Worm (Caenorhabditis elegans) whole organism, young adult: ENCODE results near the gene C03C10.7.

ENCODE experiments used
- C06A6.2 ChIP-seq: fragments of 200-800 bp; sonication (Bioruptor generic); conservative IDR thresholded peaks from 2 replicates; pipeline ENCODE4 v1.3.6; 2022; ENCODE audit warnings: missing genetic modification characterization, missing compliant biosample characterization
- F52B5.7 ChIP-seq: sonication (generic microtip); optimal IDR thresholded peaks from 2 replicates; lab custom pipeline; 2016; ENCODE audit warnings: mild to moderate bottlenecking, missing genetic modification characterization, missing compliant biosample characterization
- Y53F4B.3 ChIP-seq: fragments of 200-800 bp; sonication (Bioruptor generic); IDR thresholded peaks from 2 replicates; pipeline ENCODE4 v1.3.6; 2022; ENCODE audit warnings: missing genetic modification reagents, missing genetic modification characterization, missing compliant biosample characterization
- Y53G8AR.9 ChIP-seq: fragments of 200-800 bp; sonication (Bioruptor generic); conservative IDR thresholded peaks from 2 replicates; pipeline ENCODE4 v1.3.6; 2022; ENCODE audit warnings: missing genetic modification reagents, missing genetic modification characterization, missing compliant biosample characterization
- Y79H2A.3 ChIP-seq: fragments of 200-800 bp; sonication (Bioruptor generic); conservative IDR thresholded peaks from 2 replicates; pipeline ENCODE4 v1.3.6; 2022; ENCODE audit warnings: missing genetic modification reagents, missing genetic modification characterization, missing compliant biosample characterization
- ZK185.1 ChIP-seq: sonication (generic microtip); optimal IDR thresholded peaks from 2 replicates; lab custom pipeline; 2016; ENCODE audit warnings: mild to moderate bottlenecking, missing genetic modification characterization, missing compliant biosample characterization; ENCODE audit not compliant: poor library complexity, severe bottlenecking
- ama-1 ChIP-seq, 3 experiments: fragments of 150-350 bp in 1 of 3; sonication (generic microtip) in 2 of 3; optimal IDR thresholded peaks; 2 replicates each; lab custom pipeline; 2014 to 2018; ENCODE audit warnings: missing biosample characterization in 2 of 3, missing genetic modification characterization in 2 of 3, missing genetic modification reagents in 2 of 3
- atf-7 ChIP-seq: sonication (generic microtip); optimal IDR thresholded peaks from 2 replicates; lab custom pipeline; 2017; ENCODE audit warnings: mild to moderate bottlenecking, missing genetic modification characterization, missing compliant biosample characterization
- attf-3 ChIP-seq: fragments of 200-800 bp; sonication (Bioruptor generic); conservative IDR thresholded peaks from 2 replicates; pipeline ENCODE4 v1.3.6; 2022; ENCODE audit warnings: missing genetic modification reagents, missing genetic modification characterization, missing compliant biosample characterization
- attf-5 ChIP-seq: fragments of 200-800 bp; sonication (Bioruptor generic); optimal IDR thresholded peaks from 2 replicates; lab custom pipeline; 2018; ENCODE audit warnings: mild to moderate bottlenecking, missing genetic modification characterization, missing compliant biosample characterization
- bed-2 ChIP-seq: fragments of 200-800 bp; sonication (Bioruptor generic); IDR thresholded peaks from 2 replicates; pipeline ENCODE4 v1.3.6; 2022; ENCODE audit warnings: missing genetic modification reagents, missing genetic modification characterization, missing compliant biosample characterization
- cebp-1 ChIP-seq, 2 experiments: fragments of 200-800 bp in 1 of 2; sonication (Bioruptor generic) in 1 of 2; sonication (generic microtip) in 1 of 2; IDR thresholded peaks in 1 of 2; optimal IDR thresholded peaks in 1 of 2; 2 replicates each; pipeline versions ENCODE4 v1.3.6 to Lab custom; 2017 to 2022; ENCODE audit warnings: missing compliant biosample characterization in 2 of 2, missing genetic modification characterization in 2 of 2, mild to moderate bottlenecking in 1 of 2, missing genetic modification reagents in 1 of 2, moderate library complexity in 1 of 2
- ceh-91 ChIP-seq: fragments of 200-800 bp; sonication (Bioruptor generic); IDR thresholded peaks from 2 replicates; pipeline ENCODE4 v1.3.6; 2022; ENCODE audit warnings: missing genetic modification reagents, missing genetic modification characterization, missing compliant biosample characterization
- die-1 ChIP-seq: sonication (generic microtip); optimal IDR thresholded peaks from 2 replicates; lab custom pipeline; 2016; ENCODE audit warnings: missing genotype, mild to moderate bottlenecking, missing genetic modification characterization, missing compliant biosample characterization
- efl-1 ChIP-seq: fragments of 150-350 bp; optimal IDR thresholded peaks from 2 replicates; lab custom pipeline; 2014; ENCODE audit warnings: missing biosample characterization, missing genetic modification reagents, missing genetic modification characterization
- fkh-3 ChIP-seq: sonication (generic microtip); optimal IDR thresholded peaks from 2 replicates; lab custom pipeline; 2016; ENCODE audit warnings: mild to moderate bottlenecking, missing genetic modification characterization, missing compliant biosample characterization
- hlh-26 ChIP-seq: fragments of 200-800 bp; sonication (Bioruptor generic); conservative IDR thresholded peaks from 2 replicates; pipeline ENCODE4 v1.3.6; 2022; ENCODE audit warnings: missing genetic modification reagents, missing genetic modification characterization, missing compliant biosample characterization
- lin-40 ChIP-seq: sonication (generic microtip); optimal IDR thresholded peaks from 2 replicates; lab custom pipeline; 2016; ENCODE audit warnings: missing genetic modification characterization, mild to moderate bottlenecking, missing compliant biosample characterization, missing genotype, missing genetic modification reagents
- lsl-1 ChIP-seq: fragments of 200-800 bp; sonication (Bioruptor generic); optimal IDR thresholded peaks from 2 replicates; lab custom pipeline; 2018; ENCODE audit warnings: mild to moderate bottlenecking, missing genetic modification characterization, moderate library complexity, missing compliant biosample characterization
- madf-3 ChIP-seq: fragments of 200-800 bp; sonication (Bioruptor generic); IDR thresholded peaks from 2 replicates; pipeline ENCODE4 v1.3.6; 2022; ENCODE audit warnings: missing genetic modification reagents, missing genetic modification characterization, missing compliant biosample characterization
- nfya-1 ChIP-seq: sonication (generic microtip); optimal IDR thresholded peaks from 2 replicates; lab custom pipeline; 2017; ENCODE audit warnings: antibody characterized with exemption, missing compliant biosample characterization, missing genetic modification characterization, borderline replicate concordance; ENCODE audit not compliant: insufficient read depth
- nfyb-1 ChIP-seq: fragments of 200-800 bp; sonication (Bioruptor generic); IDR thresholded peaks from 2 replicates; pipeline ENCODE4 v1.3.6; 2022; ENCODE audit warnings: missing genetic modification reagents, missing genetic modification characterization, missing compliant biosample characterization
- rec-8 ChIP-seq, 2 experiments: sonication (generic microtip); optimal IDR thresholded peaks; 2 replicates each; lab custom pipeline; 2016; ENCODE audit warnings: mild to moderate bottlenecking in 2 of 2, missing genetic modification characterization in 2 of 2, missing genetic modification reagents in 2 of 2, missing genotype in 2 of 2, missing biosample characterization in 1 of 2, missing compliant biosample characterization in 1 of 2, moderate library complexity in 1 of 2
- sea-2 ChIP-seq: fragments of 200-800 bp; sonication (Bioruptor generic); IDR thresholded peaks from 2 replicates; pipeline ENCODE4 v1.3.6; 2022; ENCODE audit warnings: missing genetic modification characterization, missing compliant biosample characterization
- snpc-4 ChIP-seq, 5 experiments: fragments of 150-350 bp in 1 of 5; sonication (generic microtip) in 4 of 5; optimal IDR thresholded peaks; 2 replicates each; lab custom pipeline; 2014 to 2018; ENCODE audit warnings: missing genetic modification characterization in 5 of 5, missing biosample characterization in 3 of 5, antibody characterized with exemption in 2 of 5, mild to moderate bottlenecking in 2 of 5, missing compliant biosample characterization in 2 of 5, missing genotype in 2 of 5, moderate library complexity in 2 of 5, missing genetic modification reagents in 1 of 5
- somi-1 ChIP-seq: fragments of 200-800 bp; sonication (Bioruptor generic); optimal IDR thresholded peaks from 2 replicates; lab custom pipeline; 2018; ENCODE audit warnings: mild to moderate bottlenecking, missing genetic modification characterization, missing compliant biosample characterization
- tbp1 ChIP-seq: fragments of 200-800 bp; sonication (Bioruptor generic); optimal IDR thresholded peaks from 2 replicates; lab custom pipeline; 2018; ENCODE audit warnings: mild to moderate bottlenecking, missing genetic modification characterization, missing compliant biosample characterization
- unc-130 ChIP-seq: sonication (generic microtip); optimal IDR thresholded peaks from 2 replicates; lab custom pipeline; 2016; ENCODE audit warnings: missing genetic modification reagents, missing genetic modification characterization, missing compliant biosample characterization
- ztf-26 ChIP-seq: sonication (generic microtip); optimal IDR thresholded peaks from 2 replicates; lab custom pipeline; 2017; ENCODE audit warnings: missing genetic modification characterization, missing compliant biosample characterization
- ztf-3 ChIP-seq: fragments of 200-800 bp; sonication (Bioruptor generic); optimal IDR thresholded peaks from 2 replicates; lab custom pipeline; 2018; ENCODE audit warnings: mild to moderate bottlenecking, missing genetic modification characterization, missing compliant biosample characterization
- ztf-6 ChIP-seq: fragments of 200-800 bp; sonication (Bioruptor generic); IDR thresholded peaks from 2 replicates; pipeline ENCODE4 v1.3.6; 2022; ENCODE audit warnings: missing genetic modification reagents, missing genetic modification characterization, missing compliant biosample characterization

C03C10.7 gene

DNA sequence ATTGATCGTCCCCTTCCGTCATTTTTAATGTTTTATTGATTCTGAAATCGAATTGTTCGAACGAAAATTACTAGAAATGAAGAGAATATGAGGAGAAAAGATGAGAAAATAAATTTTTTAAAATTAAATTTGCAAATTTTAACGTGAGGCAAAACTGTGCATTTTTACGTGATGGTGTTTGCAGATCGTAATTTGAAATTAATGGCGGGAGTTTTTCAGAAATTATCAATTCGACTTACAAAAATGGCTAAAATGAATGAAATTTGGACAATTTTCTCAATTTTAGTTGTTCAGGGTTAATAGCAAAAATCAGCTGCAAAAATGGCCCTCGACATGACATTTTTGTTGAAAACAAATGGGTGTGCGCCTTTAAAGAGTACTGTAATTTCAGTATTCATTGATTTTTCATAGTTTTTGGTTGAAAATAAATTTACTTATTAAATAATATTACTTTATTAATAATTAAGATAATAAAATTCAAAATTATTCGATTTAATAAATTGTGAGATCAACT lies 2.3 kb downstream of the C03C10.7 start, which contains the start of gene rei-1 (continued):
- no peak for TF ChIP-seq unc-130 (GFP tag; lab: Kevin White, UChicago)
- TF ChIP-seq nfyb-1 (GFP tag; lab: Robert Waterston, UW) = no peak
- no peak for TF ChIP-seq ztf-26 (tag; lab: Kevin White, UChicago)
- TF ChIP-seq snpc-4 (GFP tag; optimal IDR thresholded peaks at IDR 0.05; lab: Kevin White, UChicago) = no peak
- no peak for TF ChIP-seq snpc-4 (tag; optimal IDR thresholded peaks at IDR 0.05; lab: Kevin White, UChicago)
- peak; percentile 86 for TF ChIP-seq lsl-1 (GFP tag; lab: Kevin White, UChicago)
- no peak for TF ChIP-seq sea-2 (GFP tag; lab: Robert Waterston, UW)
- TF ChIP-seq efl-1 (GFP tag; lab: Kevin White, UChicago) = peak; percentile 60
- no peak for TF ChIP-seq rec-8 (tag; optimal IDR thresholded peaks at IDR 0.05; lab: Kevin White, UChicago)
- TF ChIP-seq ztf-3 (GFP tag; lab: Kevin White, UChicago) = no peak
- TF ChIP-seq Y53G8AR.9 = 0 out of 2 replicates have a peak, but pooled peaks have one; percentile 19

ce11 chrIII:4098751-4099150 lies 2.9 kb downstream of the C03C10.7 start:
- TF ChIP-seq madf-3 (GFP tag; lab: Robert Waterston, UW) (no peak), ama-1 (optimal IDR thresholded peaks at IDR 0.05; lab: Kevin White, UChicago) (peak; percentile 68), ama-1 (GFP tag; optimal IDR thresholded peaks at IDR 0.05; lab: Kevin White, UChicago) (no peak)

DNA sequence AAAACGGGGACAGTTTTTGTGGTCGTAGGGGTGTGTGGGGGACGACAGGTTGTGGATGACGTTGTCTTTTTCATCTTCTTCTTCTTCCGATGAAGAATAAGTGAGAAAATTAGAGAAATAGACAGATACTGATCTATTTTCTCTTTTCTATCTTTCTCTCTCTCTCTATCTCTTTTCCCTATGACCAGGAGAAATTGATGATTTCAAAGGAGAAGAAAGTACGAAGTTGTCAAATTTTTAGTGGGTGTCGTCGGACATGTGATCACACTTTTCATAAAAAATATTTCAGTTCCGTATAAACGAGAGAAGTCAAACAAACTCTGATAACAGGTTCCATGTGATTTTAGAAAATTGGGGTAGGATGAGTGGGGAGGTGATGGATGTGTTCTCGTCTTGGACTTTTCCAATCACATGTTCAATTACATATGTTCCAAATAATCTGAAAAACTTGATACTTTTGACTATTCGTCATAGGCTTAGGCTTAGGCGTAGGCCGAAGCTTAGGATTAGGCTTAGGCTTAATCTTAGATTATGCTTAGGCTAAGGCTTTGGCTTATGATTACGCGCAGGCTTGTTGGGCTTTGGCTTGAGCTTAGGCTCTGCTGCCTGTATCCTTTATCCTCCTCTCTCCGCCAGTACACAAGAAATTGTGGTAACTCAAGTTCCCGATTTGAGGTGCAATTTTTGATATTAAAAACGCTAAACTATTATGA lies 4.2 kb downstream of the C03C10.7 start:
- TF ChIP-seq cebp-1 (GFP tag; IDR thresholded peaks at IDR 0.05; lab: Robert Waterston, UW) (no peak), cebp-1 (tag; optimal IDR thresholded peaks at IDR 0.05; lab: Kevin White, UChicago) (peak; percentile 37), F52B5.7 (tag; lab: Kevin White, UChicago) (no peak), Y79H2A.3 (0 out of 2 replicates have a peak, but pooled peaks have one; percentile 13), ztf-6 (GFP tag; lab: Robert Waterston, UW) (no peak), attf-5 (peak; percentile 43), C06A6.2 (peak; percentile 24; the same call in 1 of the 2 replicates), ZK185.1 (peak; percentile 4), atf-7 (tag; lab: Kevin White, UChicago) (no peak), hlh-26 (GFP tag; lab: Robert Waterston, UW) (no peak), die-1 (tag; lab: Kevin White, UChicago) (peak; percentile 12), somi-1 (GFP tag; lab: Kevin White, UChicago) (peak; percentile 93), lin-40 (peak; percentile 55), efl-1 (GFP tag; lab: Kevin White, UChicago) (no peak), nfyb-1 (GFP tag; lab: Robert Waterston, UW) (0 out of 2 replicates have a peak, but pooled peaks have one; percentile 45), tbp1 (peak; percentile 7), ztf-26 (tag; lab: Kevin White, UChicago) (peak; percentile 78), bed-2 (GFP tag; lab: Robert Waterston, UW) (no peak)
- TF ChIP-seq, all 124 proteins: peak for 11

DNA sequence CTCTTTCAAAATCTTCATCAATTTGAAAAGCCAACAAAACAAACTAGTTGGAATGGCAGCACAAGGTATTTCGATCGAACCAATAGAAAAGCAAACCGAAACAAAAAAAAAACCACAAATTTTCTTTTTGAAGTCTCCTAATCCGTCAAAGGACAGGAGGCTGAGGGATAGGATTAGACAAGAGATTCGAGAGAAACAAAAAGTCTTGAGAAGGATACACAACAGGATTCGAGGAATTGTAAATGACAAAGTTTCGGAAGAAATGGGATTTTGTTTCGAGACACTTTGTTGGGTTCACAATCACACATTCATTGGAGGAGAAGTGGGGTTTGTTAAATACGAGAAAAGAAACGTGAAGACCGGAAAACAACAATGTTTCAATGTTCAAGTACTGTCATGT lies 5.2 kb downstream of the C03C10.7 start:
- TF ChIP-seq attf-3 (GFP tag; lab: Robert Waterston, UW) (no peak), ceh-91 (GFP tag; lab: Robert Waterston, UW) (no peak), fkh-3 (no peak), nfya-1 (tag; lab: Kevin White, UChicago) (no peak), rec-8 (tag; optimal IDR thresholded peaks at IDR 0.05; lab: Kevin White, UChicago) (no peak), Y53F4B.3 (GFP tag; lab: Robert Waterston, UW) (no peak)
